Worm (Caenorhabditis elegans) whole organism, young adult: ENCODE results near the gene Y105C5B.20.

Experiments used
- C06A6.2 ChIP-seq: fragments of 200-800 bp; sonication (Bioruptor generic); conservative IDR thresholded peaks from 2 replicates; pipeline ENCODE4 v1.3.6; 2022; ENCODE audit warnings: missing genetic modification characterization, missing compliant biosample characterization
- C17E4.6 ChIP-seq: fragments of 200-800 bp; sonication (Bioruptor generic); IDR thresholded peaks from 2 replicates; pipeline ENCODE4 v1.3.6; 2022; ENCODE audit warnings: missing genetic modification reagents, missing genetic modification characterization, missing compliant biosample characterization
- D2030.7 ChIP-seq: fragments of 200-800 bp; sonication (Bioruptor generic); IDR thresholded peaks from 2 replicates; pipeline ENCODE4 v1.3.6; 2022; ENCODE audit warnings: missing genetic modification reagents, missing genetic modification characterization, missing compliant biosample characterization
- F37B4.10 ChIP-seq: fragments of 200-800 bp; sonication (Bioruptor generic); IDR thresholded peaks from 2 replicates; pipeline ENCODE4 v1.3.6; 2022; ENCODE audit warnings: missing genetic modification characterization, missing compliant biosample characterization
- F39B2.1 ChIP-seq: fragments of 200-800 bp; sonication (Bioruptor generic); IDR thresholded peaks from 2 replicates; pipeline ENCODE4 v1.3.6; 2022; ENCODE audit warnings: missing genetic modification reagents, missing genetic modification characterization, missing compliant biosample characterization
- K11D2.4 ChIP-seq: fragments of 200-800 bp; sonication (Bioruptor generic); IDR thresholded peaks from 2 replicates; pipeline ENCODE4 v1.3.6; 2022; ENCODE audit warnings: missing genetic modification reagents, missing genetic modification characterization, missing compliant biosample characterization
- K12H6.12 ChIP-seq: fragments of 200-800 bp; sonication (Bioruptor generic); optimal IDR thresholded peaks from 2 replicates; lab custom pipeline; 2018; ENCODE audit warnings: mild to moderate bottlenecking, missing genetic modification characterization, missing compliant biosample characterization
- Y53G8AR.9 ChIP-seq: fragments of 200-800 bp; sonication (Bioruptor generic); conservative IDR thresholded peaks from 2 replicates; pipeline ENCODE4 v1.3.6; 2022; ENCODE audit warnings: missing genetic modification reagents, missing genetic modification characterization, missing compliant biosample characterization
- Y67H2A.10 ChIP-seq: fragments of 200-800 bp; sonication (Bioruptor generic); conservative IDR thresholded peaks from 2 replicates; pipeline ENCODE4 v1.3.6; 2022; ENCODE audit warnings: missing genetic modification reagents, missing genetic modification characterization, missing compliant biosample characterization
- Y79H2A.3 ChIP-seq: fragments of 200-800 bp; sonication (Bioruptor generic); conservative IDR thresholded peaks from 2 replicates; pipeline ENCODE4 v1.3.6; 2022; ENCODE audit warnings: missing genetic modification reagents, missing genetic modification characterization, missing compliant biosample characterization
- akir-1 ChIP-seq: fragments of 200-800 bp; sonication (Bioruptor generic); optimal IDR thresholded peaks from 2 replicates; lab custom pipeline; 2018; ENCODE audit warnings: mild to moderate bottlenecking, missing genetic modification characterization, moderate library complexity, missing compliant biosample characterization
- ama-1 ChIP-seq, 3 experiments: fragments of 150-350 bp in 1 of 3; sonication (generic microtip) in 2 of 3; optimal IDR thresholded peaks; 2 replicates each; lab custom pipeline; 2014 to 2018; ENCODE audit warnings: missing biosample characterization in 2 of 3, missing genetic modification characterization in 2 of 3, missing genetic modification reagents in 2 of 3
- aptf-3 ChIP-seq: fragments of 200-800 bp; sonication (Bioruptor generic); IDR thresholded peaks from 2 replicates; pipeline ENCODE4 v1.3.6; 2022; ENCODE audit warnings: missing genetic modification characterization, missing compliant biosample characterization
- ccch-3 ChIP-seq: fragments of 200-800 bp; sonication (Bioruptor generic); optimal IDR thresholded peaks from 2 replicates; lab custom pipeline; 2018; ENCODE audit warnings: mild to moderate bottlenecking, missing genetic modification characterization, missing compliant biosample characterization
- cebp-1 ChIP-seq, 2 experiments: fragments of 200-800 bp in 1 of 2; sonication (Bioruptor generic) in 1 of 2; sonication (generic microtip) in 1 of 2; IDR thresholded peaks in 1 of 2; optimal IDR thresholded peaks in 1 of 2; 2 replicates each; pipeline versions ENCODE4 v1.3.6 to Lab custom; 2017 to 2022; ENCODE audit warnings: missing compliant biosample characterization in 2 of 2, missing genetic modification characterization in 2 of 2, mild to moderate bottlenecking in 1 of 2, missing genetic modification reagents in 1 of 2, moderate library complexity in 1 of 2
- ceh-79 ChIP-seq: sonication (generic microtip); optimal IDR thresholded peaks from 2 replicates; lab custom pipeline; 2017; ENCODE audit warnings: mild to moderate bottlenecking, missing genetic modification characterization, missing compliant biosample characterization
- ceh-91 ChIP-seq: fragments of 200-800 bp; sonication (Bioruptor generic); IDR thresholded peaks from 2 replicates; pipeline ENCODE4 v1.3.6; 2022; ENCODE audit warnings: missing genetic modification reagents, missing genetic modification characterization, missing compliant biosample characterization
- chd-7 ChIP-seq: sonication (generic microtip); optimal IDR thresholded peaks from 2 replicates; lab custom pipeline; 2016; ENCODE audit warnings: mild to moderate bottlenecking, missing genetic modification characterization, moderate library complexity, missing compliant biosample characterization
- die-1 ChIP-seq: sonication (generic microtip); optimal IDR thresholded peaks from 2 replicates; lab custom pipeline; 2016; ENCODE audit warnings: missing genotype, mild to moderate bottlenecking, missing genetic modification characterization, missing compliant biosample characterization
- dpff-1 ChIP-seq: sonication (generic microtip); optimal IDR thresholded peaks from 2 replicates; lab custom pipeline; 2017; ENCODE audit warnings: mild to moderate bottlenecking, missing genetic modification characterization, missing compliant biosample characterization
- dpl-1 ChIP-seq: fragments of 150-350 bp; optimal IDR thresholded peaks from 2 replicates; lab custom pipeline; 2014; ENCODE audit warnings: missing biosample characterization, missing genetic modification reagents, missing genetic modification characterization
- efl-1 ChIP-seq: fragments of 150-350 bp; optimal IDR thresholded peaks from 2 replicates; lab custom pipeline; 2014; ENCODE audit warnings: missing biosample characterization, missing genetic modification reagents, missing genetic modification characterization
- egl-44 ChIP-seq: fragments of 200-800 bp; sonication (Bioruptor generic); IDR thresholded peaks from 2 replicates; pipeline ENCODE4 v1.3.6; 2022; ENCODE audit warnings: missing genetic modification reagents, missing genetic modification characterization, missing compliant biosample characterization
- ekl-4 ChIP-seq: fragments of 200-800 bp; sonication (Bioruptor generic); IDR thresholded peaks from 2 replicates; pipeline ENCODE4 v1.3.6; 2022; ENCODE audit warnings: missing genetic modification reagents, missing genetic modification characterization, missing compliant biosample characterization
- hrde-1 ChIP-seq: sonication (generic microtip); optimal IDR thresholded peaks from 2 replicates; lab custom pipeline; 2016; ENCODE audit warnings: missing genetic modification characterization, mild to moderate bottlenecking, missing compliant biosample characterization, moderate library complexity, missing genotype, missing genetic modification reagents, borderline replicate concordance
- hsf-1 ChIP-seq: fragments of 200-800 bp; sonication (Bioruptor generic); IDR thresholded peaks from 2 replicates; pipeline ENCODE4 v1.3.6; 2022; ENCODE audit warnings: missing genetic modification reagents, missing genetic modification characterization, missing compliant biosample characterization
- let-526 ChIP-seq: fragments of 200-800 bp; sonication (Bioruptor generic); IDR thresholded peaks from 2 replicates; pipeline ENCODE4 v1.3.6; 2022; ENCODE audit warnings: missing genetic modification reagents, missing genetic modification characterization, missing compliant biosample characterization
- let-607 ChIP-seq, 2 experiments: fragments of 200-800 bp in 1 of 2; sonication (Bioruptor generic) in 1 of 2; sonication (generic microtip) in 1 of 2; optimal IDR thresholded peaks; 2 replicates each; lab custom pipeline; 2016 to 2018; ENCODE audit warnings: mild to moderate bottlenecking in 2 of 2, missing compliant biosample characterization in 2 of 2, missing genetic modification characterization in 2 of 2, moderate library complexity in 2 of 2, missing genotype in 1 of 2
- lin-26 ChIP-seq: fragments of 200-800 bp; sonication (Bioruptor generic); IDR thresholded peaks from 2 replicates; pipeline ENCODE4 v1.3.6; 2022; ENCODE audit warnings: missing genetic modification reagents, missing genetic modification characterization, missing compliant biosample characterization
- lin-54 ChIP-seq: fragments of 200-800 bp; sonication (Bioruptor generic); optimal IDR thresholded peaks from 2 replicates; lab custom pipeline; 2018; ENCODE audit warnings: mild to moderate bottlenecking, missing genetic modification characterization, missing compliant biosample characterization
- madf-8 ChIP-seq: fragments of 200-800 bp; sonication (Bioruptor generic); conservative IDR thresholded peaks from 2 replicates; pipeline ENCODE4 v1.3.6; 2022; ENCODE audit warnings: missing genetic modification reagents, missing genetic modification characterization, missing compliant biosample characterization
- mcd-1 ChIP-seq: fragments of 200-800 bp; sonication (Bioruptor generic); IDR thresholded peaks from 2 replicates; pipeline ENCODE4 v1.3.6; 2022; ENCODE audit warnings: missing genetic modification reagents, missing genetic modification characterization, missing compliant biosample characterization
- mel-28 ChIP-seq: sonication (generic microtip); optimal IDR thresholded peaks from 2 replicates; lab custom pipeline; 2016; ENCODE audit warnings: borderline replicate concordance, mild to moderate bottlenecking, missing genetic modification characterization, missing compliant biosample characterization
- mes-4 ChIP-seq: sonication (generic microtip); optimal IDR thresholded peaks from 2 replicates; lab custom pipeline; 2016; ENCODE audit warnings: missing genotype, missing genetic modification characterization, missing compliant biosample characterization
- nfyb-1 ChIP-seq: fragments of 200-800 bp; sonication (Bioruptor generic); IDR thresholded peaks from 2 replicates; pipeline ENCODE4 v1.3.6; 2022; ENCODE audit warnings: missing genetic modification reagents, missing genetic modification characterization, missing compliant biosample characterization
- nhr-120 ChIP-seq: fragments of 200-800 bp; sonication (Bioruptor generic); IDR thresholded peaks from 2 replicates; pipeline ENCODE4 v1.3.6; 2022; ENCODE audit warnings: missing genetic modification characterization, missing compliant biosample characterization
- nhr-80 ChIP-seq: sonication (generic microtip); optimal IDR thresholded peaks from 2 replicates; lab custom pipeline; 2016; ENCODE audit warnings: missing genetic modification characterization, missing compliant biosample characterization
- rec-8 ChIP-seq, 2 experiments: sonication (generic microtip); optimal IDR thresholded peaks; 2 replicates each; lab custom pipeline; 2016; ENCODE audit warnings: mild to moderate bottlenecking in 2 of 2, missing genetic modification characterization in 2 of 2, missing genetic modification reagents in 2 of 2, missing genotype in 2 of 2, missing biosample characterization in 1 of 2, missing compliant biosample characterization in 1 of 2, moderate library complexity in 1 of 2
- rpc-1 ChIP-seq, 2 experiments: fragments of 150-350 bp in 1 of 2; sonication (generic microtip) in 1 of 2; optimal IDR thresholded peaks; 2 replicates each; lab custom pipeline; 2014 to 2018; ENCODE audit warnings: missing biosample characterization in 1 of 2, missing genetic modification characterization in 1 of 2, missing genetic modification reagents in 1 of 2, missing genotype in 1 of 2
- snpc-1.3 ChIP-seq: sonication (generic microtip); optimal IDR thresholded peaks from 2 replicates; lab custom pipeline; 2017; ENCODE audit warnings: missing genetic modification characterization, mild to moderate bottlenecking, missing compliant biosample characterization, antibody characterized with exemption, moderate library complexity, missing genotype, missing genetic modification reagents; ENCODE audit not compliant: insufficient read depth
- snpc-4 ChIP-seq, 5 experiments: fragments of 150-350 bp in 1 of 5; sonication (generic microtip) in 4 of 5; optimal IDR thresholded peaks; 2 replicates each; lab custom pipeline; 2014 to 2018; ENCODE audit warnings: missing genetic modification characterization in 5 of 5, missing biosample characterization in 3 of 5, antibody characterized with exemption in 2 of 5, mild to moderate bottlenecking in 2 of 5, missing compliant biosample characterization in 2 of 5, missing genotype in 2 of 5, moderate library complexity in 2 of 5, missing genetic modification reagents in 1 of 5
- sptf-2 ChIP-seq: fragments of 200-800 bp; sonication (Bioruptor generic); optimal IDR thresholded peaks from 2 replicates; lab custom pipeline; 2018; ENCODE audit warnings: mild to moderate bottlenecking, missing genetic modification characterization, missing compliant biosample characterization
- xnd-1 ChIP-seq: sonication (generic microtip); optimal IDR thresholded peaks from 2 replicates; lab custom pipeline; 2016; ENCODE audit warnings: missing genotype, missing genetic modification reagents, missing genetic modification characterization, missing compliant biosample characterization
- ztf-18 ChIP-seq: sonication (generic microtip); optimal IDR thresholded peaks from 2 replicates; lab custom pipeline; 2016; ENCODE audit warnings: missing genotype, mild to moderate bottlenecking, missing genetic modification characterization, missing compliant biosample characterization
- ztf-25 ChIP-seq: fragments of 200-800 bp; sonication (Bioruptor generic); IDR thresholded peaks from 2 replicates; pipeline ENCODE4 v1.3.6; 2022; ENCODE audit warnings: missing genetic modification reagents, missing genetic modification characterization, missing compliant biosample characterization
- ztf-6 ChIP-seq: fragments of 200-800 bp; sonication (Bioruptor generic); IDR thresholded peaks from 2 replicates; pipeline ENCODE4 v1.3.6; 2022; ENCODE audit warnings: missing genetic modification reagents, missing genetic modification characterization, missing compliant biosample characterization

Y105C5B.20 gene

DNA sequence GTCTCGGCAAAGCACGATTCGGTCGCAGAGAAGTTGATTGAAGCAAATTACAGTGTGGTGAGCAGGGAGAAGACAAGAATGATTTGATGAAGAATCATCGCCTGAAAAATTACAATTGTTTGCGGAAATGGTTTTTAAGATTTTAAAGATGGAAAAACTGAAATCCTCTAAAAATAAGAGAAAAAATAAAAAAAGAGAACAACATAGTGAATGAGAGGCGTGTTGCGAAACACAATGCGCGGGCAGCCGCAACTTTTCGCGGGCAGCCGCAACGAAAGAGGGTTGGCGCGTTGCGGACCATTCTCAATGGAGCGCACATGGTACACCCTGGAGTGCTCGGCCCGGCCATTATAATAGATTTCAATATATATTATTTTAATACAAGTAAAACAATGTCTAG lies at the start of gene Y105C5B.20:
Gene Y105C5B.20 (minus strand): TSS at position 101 of the 400 bp plus-strand sequence.
- TF ChIP-seq Y67H2A.10 (GFP tag; lab: Robert Waterston, UW) (no peak), ccch-3 (no peak), efl-1 (GFP tag; lab: Kevin White, UChicago) (peak; percentile 83), snpc-1.3 (tag; lab: Kevin White, UChicago) (no peak), sptf-2 (no peak), dpff-1 (tag; lab: Kevin White, UChicago) (no peak), chd-7 (no peak), Y79H2A.3 (no peak), F39B2.1 (no peak), nhr-80 (no peak), let-526 (GFP tag; lab: Robert Waterston, UW) (no peak), hsf-1 (GFP tag; lab: Robert Waterston, UW) (0 out of 2 replicates have a peak, but pooled peaks have one; percentile 26), rec-8 (tag; optimal IDR thresholded peaks at IDR 0.05; lab: Kevin White, UChicago) (no peak), egl-44 (GFP tag; lab: Robert Waterston, UW) (no peak), C17E4.6 (GFP tag; lab: Robert Waterston, UW) (no peak), rpc-1 (optimal IDR thresholded peaks at IDR 0.05; lab: Kevin White, UChicago) (no peak), rpc-1 (tag; optimal IDR thresholded peaks at IDR 0.05; lab: Kevin White, UChicago) (no peak), snpc-4 (GFP tag; optimal IDR thresholded peaks at IDR 0.05; lab: Kevin White, UChicago) (no peak), snpc-4 (tag; optimal IDR thresholded peaks at IDR 0.05; lab: Kevin White, UChicago) (peak in 1 of 4 experiments; percentile 34), akir-1 (GFP tag; lab: Kevin White, UChicago) (no peak), dpl-1 (peak; percentile 26), madf-8 (GFP tag; lab: Robert Waterston, UW) (no peak), die-1 (tag; lab: Kevin White, UChicago) (no peak), lin-54 (GFP tag; lab: Kevin White, UChicago) (no peak), xnd-1 (peak; percentile 11), D2030.7 (GFP tag; lab: Robert Waterston, UW) (0 out of 2 replicates have a peak, but pooled peaks have one; percentile 18), ztf-18 (tag; lab: Kevin White, UChicago) (no peak), nfyb-1 (GFP tag; lab: Robert Waterston, UW) (no peak), mcd-1 (GFP tag; lab: Robert Waterston, UW) (no peak), K11D2.4 (no peak), ztf-25 (GFP tag; lab: Robert Waterston, UW) (no peak), Y53G8AR.9 (GFP tag; lab: Robert Waterston, UW) (no peak), ama-1 (optimal IDR thresholded peaks at IDR 0.05; lab: Kevin White, UChicago) (no peak), ama-1 (GFP tag; optimal IDR thresholded peaks at IDR 0.05; lab: Kevin White, UChicago) (no peak), lin-26 (GFP tag; lab: Robert Waterston, UW) (no peak), mes-4 (tag; lab: Kevin White, UChicago) (no peak), ekl-4 (GFP tag; lab: Robert Waterston, UW) (no peak), aptf-3 (GFP tag; lab: Robert Waterston, UW) (no peak), hrde-1 (no peak), mel-28 (no peak), nhr-120 (GFP tag; lab: Robert Waterston, UW) (no peak), F37B4.10 (no peak), ceh-91 (GFP tag; lab: Robert Waterston, UW) (no peak), cebp-1 (GFP tag; IDR thresholded peaks at IDR 0.05; lab: Robert Waterston, UW) (no peak), cebp-1 (tag; optimal IDR thresholded peaks at IDR 0.05; lab: Kevin White, UChicago) (no peak), let-607 (tag; optimal IDR thresholded peaks at IDR 0.05; lab: Kevin White, UChicago) (no peak), ztf-6 (GFP tag; lab: Robert Waterston, UW) (no peak), ceh-79 (tag; lab: Kevin White, UChicago) (no peak), C06A6.2 (GFP tag; lab: Robert Waterston, UW) (no peak), K12H6.12 (tag; lab: Kevin White, UChicago) (no peak)
